Fruit fly (Drosophila melanogaster) whole organism, pupa: ENCODE data around the gene CG43322.

Source experiments
- CG10348 ChIP-seq: fragments of 200-800 bp; sonication (Bioruptor generic); IDR thresholded peaks from 2 replicates; pipeline ENCODE4 v1.3.6; 2022; ENCODE audit warnings: missing biosample characterization, missing genetic modification characterization
- CG12605 ChIP-seq: fragments of 200-800 bp; sonication (Bioruptor generic); IDR thresholded peaks from 2 replicates; pipeline ENCODE4 v1.3.6; 2022; ENCODE audit warnings: missing biosample characterization, missing genetic modification characterization
- CG13204 ChIP-seq: fragments of 200-800 bp; sonication (Bioruptor generic); optimal IDR thresholded peaks from 2 replicates; lab custom pipeline; 2018; ENCODE audit warnings: missing biosample characterization, mild to moderate bottlenecking, missing genetic modification characterization, moderate library complexity
- CG14655 ChIP-seq: fragments of 200-800 bp; sonication (Bioruptor generic); optimal IDR thresholded peaks from 3 replicates; lab custom pipeline; 2017; ENCODE audit warnings: mild to moderate bottlenecking, missing biosample characterization, missing genetic modification reagents, missing genetic modification characterization
- CG15710 ChIP-seq: fragments of 200-800 bp; sonication (Bioruptor generic); optimal IDR thresholded peaks from 2 replicates; lab custom pipeline; 2018; ENCODE audit warnings: missing biosample characterization, mild to moderate bottlenecking, missing genetic modification characterization, moderate library complexity
- CG17806 ChIP-seq: fragments of 200-800 bp; sonication (Bioruptor generic); optimal IDR thresholded peaks from 2 replicates; lab custom pipeline; 2018; ENCODE audit warnings: missing biosample characterization, mild to moderate bottlenecking, missing genetic modification characterization, moderate library complexity
- CG32121 ChIP-seq: fragments of 200-800 bp; sonication (Bioruptor generic); IDR thresholded peaks from 2 replicates; pipeline ENCODE4 v1.3.6; 2022; ENCODE audit warnings: missing biosample characterization, missing genetic modification characterization
- CG34367 ChIP-seq: fragments of 200-800 bp; sonication (Bioruptor generic); optimal IDR thresholded peaks from 2 replicates; lab custom pipeline; 2018; ENCODE audit warnings: missing biosample characterization, mild to moderate bottlenecking, missing genetic modification characterization
- CG4496 ChIP-seq: fragments of 200-800 bp; sonication (Bioruptor generic); IDR thresholded peaks from 3 replicates; pipeline ENCODE4 v1.3.6; 2022; ENCODE audit warnings: missing biosample characterization, missing genetic modification characterization
- CG8159 ChIP-seq: fragments of 200-800 bp; sonication (Bioruptor generic); optimal IDR thresholded peaks from 3 replicates; lab custom pipeline; 2018; ENCODE audit warnings: missing biosample characterization, mild to moderate bottlenecking, missing genetic modification characterization, moderate library complexity
- CG8301 ChIP-seq: fragments of 200-800 bp; sonication (Bioruptor generic); optimal IDR thresholded peaks from 2 replicates; lab custom pipeline; 2018; ENCODE audit warnings: missing biosample characterization, mild to moderate bottlenecking, missing genetic modification characterization
- CG9948 ChIP-seq: fragments of 200-800 bp; sonication (Bioruptor generic); optimal IDR thresholded peaks from 2 replicates; lab custom pipeline; 2018; ENCODE audit warnings: missing biosample characterization, mild to moderate bottlenecking, missing genetic modification characterization, moderate library complexity
- D1 ChIP-seq: fragments of 200-800 bp; sonication (Bioruptor generic); optimal IDR thresholded peaks from 2 replicates; lab custom pipeline; 2018; ENCODE audit warnings: missing biosample characterization, mild to moderate bottlenecking, missing genetic modification characterization, moderate library complexity
- EcR ChIP-seq: fragments of 200-800 bp; sonication (Bioruptor generic); optimal IDR thresholded peaks from 3 replicates; lab custom pipeline; 2019; ENCODE audit warnings: missing biosample characterization, missing genetic modification characterization, mild to moderate bottlenecking, moderate library complexity, missing genetic modification reagents
- Ets98B ChIP-seq: fragments of 200-800 bp; sonication (Bioruptor generic); IDR thresholded peaks from 2 replicates; pipeline ENCODE4 v1.3.6; 2022; ENCODE audit warnings: missing biosample characterization, missing genetic modification characterization
- Pif1A ChIP-seq: fragments of 200-800 bp; sonication (Bioruptor generic); optimal IDR thresholded peaks from 3 replicates; lab custom pipeline; 2016; ENCODE audit warnings: missing biosample characterization, missing genetic modification characterization
- Pif1B ChIP-seq: fragments of 200-800 bp; sonication (Bioruptor generic); optimal IDR thresholded peaks from 3 replicates; lab custom pipeline; 2016; ENCODE audit warnings: missing biosample characterization, missing genetic modification characterization
- Snoo ChIP-seq: fragments of 200-800 bp; sonication (Bioruptor generic); optimal IDR thresholded peaks from 3 replicates; lab custom pipeline; 2017; ENCODE audit warnings: missing biosample characterization, mild to moderate bottlenecking, missing genetic modification characterization, inconsistent platforms
- fd96Ca ChIP-seq: fragments of 200-800 bp; sonication (Bioruptor generic); IDR thresholded peaks from 3 replicates; pipeline ENCODE4 v1.3.6; 2022; ENCODE audit warnings: missing biosample characterization, missing genetic modification characterization
- gl ChIP-seq: fragments of 200-800 bp; sonication (Bioruptor generic); optimal IDR thresholded peaks from 2 replicates; lab custom pipeline; 2018; ENCODE audit warnings: missing biosample characterization, mild to moderate bottlenecking, missing genetic modification characterization
- rn ChIP-seq: fragments of 200-800 bp; sonication (Bioruptor generic); IDR thresholded peaks from 2 replicates; pipeline ENCODE4 v1.3.6; 2022; ENCODE audit warnings: missing biosample characterization, missing genetic modification characterization

Gene CG43322

DNA sequence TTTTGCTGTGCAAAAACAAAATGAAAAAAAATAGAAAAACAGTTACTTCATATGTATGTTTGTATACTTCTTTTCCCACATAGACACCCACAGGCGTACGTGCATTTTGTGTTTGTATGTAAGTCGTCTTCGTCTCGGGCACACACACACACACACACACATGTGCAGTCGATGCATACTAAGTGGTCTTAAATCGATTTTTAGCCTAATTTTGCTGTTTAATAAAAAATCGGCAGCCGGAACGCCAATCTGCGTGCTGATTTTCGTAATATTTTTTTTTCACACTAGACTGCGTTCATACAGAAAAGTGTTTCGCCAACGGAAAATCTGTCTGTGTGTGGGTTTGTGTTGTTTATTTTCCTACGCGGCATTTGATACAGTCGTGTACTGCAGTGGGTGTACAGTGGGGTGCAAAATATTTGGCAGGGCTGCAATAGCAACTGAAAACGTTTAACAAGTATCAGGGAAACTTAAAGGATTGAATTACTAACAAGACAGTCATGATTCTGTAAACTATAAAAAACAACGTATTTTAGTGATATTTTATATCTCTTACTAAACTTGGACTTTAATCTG, 20.0 kb downstream of the CG43322 start:
- no peak for TF ChIP-seq CG14655 (GFP tag; lab: Kevin White, UChicago)
- peak; percentile 34 for TF ChIP-seq CG17806
- peak; percentile 80 for TF ChIP-seq gl (tag; lab: Kevin White, UChicago)
- peak; percentile 65 for TF ChIP-seq Pif1A
- no peak; the same call in 2 of the 3 replicates for TF ChIP-seq fd96Ca (GFP tag; lab: Robert Waterston, UW)
- peak; percentile 30 for TF ChIP-seq CG9948 (tag; lab: Kevin White, UChicago)
- TF ChIP-seq EcR (GFP tag; lab: Kevin White, UChicago) = no peak
- TF ChIP-seq Snoo (tag; lab: Kevin White, UChicago) = no peak
- TF ChIP-seq D1 (tag; lab: Kevin White, UChicago) = peak; percentile 57
- TF ChIP-seq CG4496 (GFP tag; lab: Robert Waterston, UW) = peak; percentile 68
- no peak for TF ChIP-seq CG10348 (GFP tag; lab: Robert Waterston, UW)
- TF ChIP-seq Ets98B (GFP tag; lab: Robert Waterston, UW) = peak; percentile 71
- peak; percentile 52 for TF ChIP-seq CG34367 (tag; lab: Kevin White, UChicago)
- no peak for TF ChIP-seq Pif1B (GFP tag; lab: Kevin White, UChicago)
- TF ChIP-seq CG13204 (GFP tag; lab: Kevin White, UChicago) = no peak
- peak; percentile 27 for TF ChIP-seq CG15710
- peak; percentile 56 for TF ChIP-seq CG8301 (tag; lab: Kevin White, UChicago)
- TF ChIP-seq CG8159 (tag; lab: Kevin White, UChicago) = no peak
- peak; percentile 63 for TF ChIP-seq CG12605 (GFP tag; lab: Robert Waterston, UW)
- no peak for TF ChIP-seq rn (GFP tag; lab: Robert Waterston, UW)
- TF ChIP-seq CG32121 (GFP tag; lab: Robert Waterston, UW) = peak; percentile 74

DNA sequence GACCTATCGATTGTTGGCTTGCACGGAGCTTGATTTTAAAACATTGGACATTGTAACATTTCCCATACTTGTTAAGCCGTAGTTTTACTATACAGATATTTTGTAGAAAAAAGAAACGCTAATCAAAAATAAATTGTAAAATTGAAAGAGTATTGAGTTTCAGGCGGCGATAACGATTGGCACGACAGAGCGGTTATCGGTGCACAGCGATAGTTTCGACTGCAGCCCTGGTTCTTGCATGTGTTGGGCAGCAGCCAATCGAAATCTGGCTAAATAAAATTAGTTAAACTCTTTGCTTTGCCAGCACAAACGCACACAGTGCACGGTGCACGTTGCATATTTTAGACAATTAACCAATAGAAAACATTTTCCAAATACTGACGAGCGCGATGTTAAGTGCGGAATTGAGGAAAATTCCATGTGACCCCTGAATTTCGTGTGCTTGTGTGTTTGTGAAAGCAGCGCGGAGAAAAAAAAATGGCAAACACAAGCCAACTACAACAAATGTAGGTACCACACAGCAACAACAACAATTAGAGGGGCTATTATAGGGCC, 24.7 kb downstream of the CG43322 start, which contains the start of gene milt:
milt (plus strand) TSS at position 51 of the 555 bp plus-strand sequence.
- TF ChIP-seq Ets98B (GFP tag; lab: Robert Waterston, UW) (no peak), CG4496 (GFP tag; lab: Robert Waterston, UW) (peak; percentile 16; the same call in 1 of the 3 replicates)
- TF ChIP-seq, all 21 proteins: peak for 1

DNA sequence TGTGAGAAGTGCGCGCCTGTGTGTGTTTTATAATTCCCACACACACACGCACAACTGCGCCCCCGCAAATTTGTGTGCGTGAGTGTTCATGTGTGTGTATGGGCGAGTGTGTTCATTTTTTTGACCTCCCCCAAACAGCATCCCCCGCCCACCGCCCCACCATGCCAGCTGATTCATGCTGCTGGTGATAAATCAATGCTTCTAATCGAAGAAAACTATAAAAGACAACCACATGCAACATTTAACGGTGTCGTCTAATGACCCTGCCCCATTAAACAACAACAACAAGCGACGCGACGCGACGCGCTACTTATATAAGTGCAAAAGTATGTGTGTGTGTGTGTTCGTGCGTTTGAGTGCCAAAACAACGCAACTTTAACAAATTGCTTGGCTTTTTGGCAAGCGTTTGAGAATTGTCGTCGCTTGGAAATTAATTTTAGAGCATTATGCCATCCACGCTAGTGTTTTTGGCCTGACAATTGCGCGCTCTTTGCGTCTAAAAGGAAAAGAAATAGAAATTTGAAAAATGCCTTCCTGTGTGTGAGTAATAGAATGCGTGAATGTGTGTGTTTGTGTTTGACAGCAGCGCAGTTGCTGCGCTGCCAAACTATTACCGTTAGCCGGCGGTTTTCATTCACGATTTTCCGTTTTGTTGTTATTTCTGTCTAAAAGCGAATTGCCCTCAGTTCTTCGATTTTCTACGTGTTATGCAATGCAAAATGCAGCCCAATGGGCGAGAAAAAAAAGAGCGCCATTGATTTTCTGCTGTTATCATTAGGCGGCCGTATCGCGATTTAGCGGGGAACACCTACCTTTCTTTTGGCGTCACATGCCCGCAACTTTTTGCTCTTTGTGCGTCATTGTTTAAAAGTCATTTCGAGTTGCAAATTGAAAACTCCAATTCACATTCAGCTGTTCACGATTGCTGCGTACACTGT, 25.5 kb downstream of the CG43322 start:
- TF ChIP-seq CG9948 (tag; lab: Kevin White, UChicago) = no peak
- peak; percentile 77 for TF ChIP-seq EcR (GFP tag; lab: Kevin White, UChicago)

DNA sequence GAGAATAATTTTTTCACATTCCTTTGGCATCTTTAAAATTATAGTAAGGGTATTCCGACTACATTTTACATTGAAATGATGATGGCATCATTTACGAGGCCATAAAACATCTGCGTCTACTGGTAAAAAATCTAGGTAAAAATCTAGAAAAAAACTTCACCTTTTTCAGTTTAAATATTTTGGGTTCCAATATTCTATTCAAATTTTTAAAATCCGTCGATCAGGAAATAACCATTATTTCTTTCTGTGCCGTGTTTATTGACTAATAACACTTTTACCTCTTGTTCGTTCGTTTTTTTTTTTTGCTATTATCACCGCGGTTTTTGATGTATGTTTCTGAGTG, 26.1 kb downstream of the CG43322 start:
- no peak for TF ChIP-seq CG34367 (tag; lab: Kevin White, UChicago)
- peak; percentile 78 for TF ChIP-seq CG4496 (GFP tag; lab: Robert Waterston, UW)
- TF ChIP-seq CG17806 = peak; percentile 33
- TF ChIP-seq CG8301 (tag; lab: Kevin White, UChicago) = peak; percentile 58
- peak; percentile 67 for TF ChIP-seq Ets98B (GFP tag; lab: Robert Waterston, UW)
- TF ChIP-seq CG14655 (GFP tag; lab: Kevin White, UChicago) = peak; percentile 67
- peak; percentile 30; the same call in 1 of the 2 replicates for TF ChIP-seq rn (GFP tag; lab: Robert Waterston, UW)
- no peak for TF ChIP-seq CG12605 (GFP tag; lab: Robert Waterston, UW)
- TF ChIP-seq Pif1A = peak; percentile 71
- TF ChIP-seq CG32121 (GFP tag; lab: Robert Waterston, UW) = peak; percentile 77
- TF ChIP-seq Snoo (tag; lab: Kevin White, UChicago) = peak; percentile 66
- TF ChIP-seq EcR (GFP tag; lab: Kevin White, UChicago) = no peak
- TF ChIP-seq CG13204 (GFP tag; lab: Kevin White, UChicago) = no peak
- TF ChIP-seq CG15710 = peak; percentile 5
- TF ChIP-seq CG8159 (tag; lab: Kevin White, UChicago) = peak; percentile 39
- peak; percentile 60; the same call in 1 of the 3 replicates for TF ChIP-seq fd96Ca (GFP tag; lab: Robert Waterston, UW)
- TF ChIP-seq Pif1B (GFP tag; lab: Kevin White, UChicago) = peak; percentile 17
- no peak for TF ChIP-seq CG10348 (GFP tag; lab: Robert Waterston, UW)
- peak; percentile 49 for TF ChIP-seq CG9948 (tag; lab: Kevin White, UChicago)

dm6 chr2L:7042150-7042811, 29.1 kb downstream of the CG43322 start:
- TF ChIP-seq CG15710 (peak; percentile 17), Pif1B (GFP tag; lab: Kevin White, UChicago) (peak; percentile 62), CG9948 (tag; lab: Kevin White, UChicago) (peak; percentile 29), CG12605 (GFP tag; lab: Robert Waterston, UW) (peak; percentile 75; the same call in 1 of the 2 replicates), CG8301 (tag; lab: Kevin White, UChicago) (peak; percentile 65), Ets98B (GFP tag; lab: Robert Waterston, UW) (peak; percentile 46), gl (tag; lab: Kevin White, UChicago) (no peak), CG13204 (GFP tag; lab: Kevin White, UChicago) (no peak), EcR (GFP tag; lab: Kevin White, UChicago) (no peak), rn (GFP tag; lab: Robert Waterston, UW) (peak; percentile 40; the same call in 1 of the 2 replicates), CG32121 (GFP tag; lab: Robert Waterston, UW) (peak; percentile 81), fd96Ca (GFP tag; lab: Robert Waterston, UW) (peak; percentile 70), CG14655 (GFP tag; lab: Kevin White, UChicago) (peak; percentile 75), CG34367 (tag; lab: Kevin White, UChicago) (no peak), CG4496 (GFP tag; lab: Robert Waterston, UW) (peak; percentile 66), D1 (tag; lab: Kevin White, UChicago) (peak; percentile 30), CG8159 (tag; lab: Kevin White, UChicago) (peak; percentile 15), Snoo (tag; lab: Kevin White, UChicago) (peak; percentile 9), Pif1A (peak; percentile 63), CG17806 (peak; percentile 18), CG10348 (GFP tag; lab: Robert Waterston, UW) (no peak)
